Worm (Caenorhabditis elegans): ENCODE results near the gene ptrg-1.

ptrg-1 gene

DNA sequence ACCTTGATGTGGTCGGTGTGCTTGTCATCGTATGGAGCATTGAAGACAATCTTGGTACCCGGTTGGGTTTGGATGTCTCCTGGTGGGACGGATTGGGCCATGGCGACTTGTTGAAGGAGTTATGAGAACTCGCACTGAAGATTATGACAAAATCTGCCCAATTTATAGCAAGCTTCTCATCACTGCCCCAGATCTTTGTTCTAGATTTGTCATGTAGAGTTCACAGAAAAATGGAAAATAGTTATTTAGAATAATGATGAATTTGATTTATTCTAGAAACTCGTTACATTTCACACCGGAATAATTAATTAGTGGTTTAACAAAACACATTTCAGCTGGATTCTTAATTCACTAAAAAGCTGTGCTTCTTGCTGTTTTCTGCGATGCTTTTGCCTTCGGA, 50.6 kb downstream of the ptrg-1 start, which contains the start of gene msp-38:
Gene msp-38, minus strand, starts transcription at position 101 of the 400 bp plus-strand sequence.
- TF ChIP-seq him-1 (tag; optimal IDR thresholded peaks at IDR 0.05): no peak
- no peak for TF ChIP-seq dao-5 (tag; optimal IDR thresholded peaks at IDR 0.05)

DNA sequence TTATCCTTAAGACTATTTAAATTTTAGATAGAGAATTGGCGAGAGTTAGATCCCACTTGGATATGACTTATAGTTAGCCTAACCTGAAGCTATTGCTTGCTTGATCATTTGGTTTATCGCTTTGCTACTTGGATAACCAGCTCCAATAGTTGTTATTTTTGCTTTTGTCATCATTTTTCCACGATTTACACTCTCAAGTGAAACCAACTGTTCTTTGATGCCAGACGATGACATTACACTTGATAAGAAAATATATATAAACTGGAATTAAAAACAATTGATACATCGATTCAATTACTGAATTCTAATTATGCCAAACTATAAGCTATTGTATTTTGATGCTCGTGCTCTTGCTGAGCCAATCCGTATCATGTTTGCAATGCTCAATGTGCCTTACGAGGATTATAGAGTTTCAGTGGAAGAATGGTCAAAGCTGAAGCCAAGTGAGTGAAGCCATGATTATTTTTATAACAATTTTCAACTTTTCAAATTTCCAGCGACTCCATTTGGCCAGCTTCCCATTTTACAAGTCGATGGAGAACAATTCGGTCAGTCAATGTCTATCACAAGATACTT, 52.2 kb downstream of the ptrg-1 start, which contains the start of the genes gst-2, gst-4 and dhs-12:
Gene gst-2, minus strand, starts transcription at position 132 of the 576 bp plus-strand sequence.
Gene gst-4, plus strand, starts transcription at position 296 of the 576 bp plus-strand sequence.
Gene dhs-12, plus strand, starts transcription at position 526 of the 576 bp plus-strand sequence.
- no peak for TF ChIP-seq dao-5 (tag; optimal IDR thresholded peaks at IDR 0.05)
- TF ChIP-seq him-1 (tag; optimal IDR thresholded peaks at IDR 0.05): no peak
- no peak for TF ChIP-seq W03F9.2 (tag; optimal IDR thresholded peaks at IDR 0.05)

DNA sequence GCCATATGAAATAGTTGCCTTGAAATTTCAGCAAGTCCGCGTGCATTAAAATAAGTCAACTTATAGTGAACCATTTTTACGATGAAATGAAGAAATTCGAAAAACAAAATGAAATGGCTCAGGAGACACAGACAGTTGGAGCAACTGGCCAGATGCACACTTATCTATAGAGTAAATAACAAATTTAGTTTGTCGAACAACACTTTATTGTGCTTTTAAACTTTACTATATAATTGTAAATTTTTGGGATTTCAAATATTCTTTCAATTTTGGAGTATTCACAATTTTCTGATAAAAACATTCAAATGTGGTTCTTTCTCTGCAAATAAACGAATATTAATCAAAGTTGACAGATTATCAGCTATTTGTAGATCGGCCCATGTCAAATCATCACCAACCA, 54.1 kb downstream of the ptrg-1 start, which contains the start of gene gst-3:
Gene gst-3, minus strand, starts transcription at position 101 of the 400 bp plus-strand sequence.
- no peak for TF ChIP-seq him-1 (tag; optimal IDR thresholded peaks at IDR 0.05)
- no peak for TF ChIP-seq dao-5 (tag; optimal IDR thresholded peaks at IDR 0.05)
- no peak for TF ChIP-seq W03F9.2 (tag; optimal IDR thresholded peaks at IDR 0.05)

DNA sequence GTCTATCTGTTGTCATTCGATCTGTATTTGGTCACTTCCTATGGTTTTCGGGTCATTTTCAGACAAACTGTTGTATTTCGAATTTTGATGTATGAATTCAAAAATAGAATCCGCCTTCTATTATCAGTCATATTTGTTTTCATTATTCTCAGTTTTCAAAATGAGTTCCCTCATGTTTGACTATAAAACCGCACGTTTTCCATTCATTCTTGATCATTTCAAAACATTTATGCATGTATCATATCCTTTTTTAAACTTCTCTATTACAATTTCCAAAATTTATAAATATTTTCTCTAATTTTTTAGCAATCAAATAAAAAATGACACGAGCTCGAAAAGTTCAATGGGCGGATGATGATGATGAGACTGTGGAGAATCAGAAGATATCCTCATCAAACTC, 56.4 kb downstream of the ptrg-1 start, which contains the start of gene K08F4.12:
Gene K08F4.12, plus strand, starts transcription at position 301 of the 400 bp plus-strand sequence.
- TF ChIP-seq him-1 (tag; optimal IDR thresholded peaks at IDR 0.05) (no peak), dao-5 (tag; optimal IDR thresholded peaks at IDR 0.05) (no peak), W03F9.2 (tag; optimal IDR thresholded peaks at IDR 0.05) (no peak)

DNA sequence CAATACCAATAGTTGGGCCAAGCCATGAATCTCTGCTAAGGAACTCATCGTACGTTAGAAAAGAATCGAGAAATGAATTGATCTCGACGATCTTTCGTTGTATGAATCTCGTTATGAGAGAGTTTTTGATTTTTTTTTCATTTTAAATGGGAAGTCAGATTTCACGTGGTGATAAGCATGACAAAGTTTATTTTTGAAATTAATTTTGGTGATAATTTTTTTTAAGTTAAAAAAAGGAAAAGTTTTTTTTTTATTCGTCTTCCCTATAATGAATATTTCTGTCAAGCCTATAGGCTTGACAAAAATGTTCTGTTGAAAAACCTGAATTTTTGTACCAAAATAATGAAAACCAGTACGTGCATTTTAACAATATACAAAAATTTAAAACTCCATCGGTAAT, 58.4 kb downstream of the ptrg-1 start, which contains the start of gene K08F4.5:
Gene K08F4.5, minus strand, starts transcription at position 101 of the 400 bp plus-strand sequence.
- TF ChIP-seq W03F9.2 (tag; optimal IDR thresholded peaks at IDR 0.05) (no peak), him-1 (tag; optimal IDR thresholded peaks at IDR 0.05) (no peak), dao-5 (tag; optimal IDR thresholded peaks at IDR 0.05) (no peak)
